Fruit fly (Drosophila melanogaster) whole organism: ENCODE measurements around the gene CG34462.

Experiments
- CG8478 ChIP-seq: fragments of >200 bp; optimal IDR thresholded peaks from 2 replicates; lab custom pipeline; 2018; ENCODE audit warnings: inconsistent platforms
- pan ChIP-seq: fragments of >200 bp; optimal IDR thresholded peaks from 2 replicates; lab custom pipeline; 2017
- psq ChIP-seq: fragments of >200 bp; optimal IDR thresholded peaks from 2 replicates; lab custom pipeline; 2017
- usp ChIP-seq: fragments of >200 bp; optimal IDR thresholded peaks from 2 replicates; lab custom pipeline; 2017; ENCODE audit warnings: missing biosample characterization, missing genetic modification characterization, mixed read lengths

- TF ChIP-seq CG8478 (no peak), usp (GFP tag; lab: Kevin White, UChicago) (no peak), psq (lab: Kevin White, UChicago) (no peak), pan (lab: Kevin White, UChicago) (no peak)
These were observed 16.1 kb upstream of the CG34462 start for dm6 chr3L:8312290-8312689.
